Worm (Caenorhabditis elegans): ENCODE data around the gene best-14.

- TF ChIP-seq him-1 (tag; optimal IDR thresholded peaks at IDR 0.05) (no peak), W03F9.2 (tag; optimal IDR thresholded peaks at IDR 0.05) (no peak), dao-5 (tag; optimal IDR thresholded peaks at IDR 0.05) (no peak)
Observed at ce11 chrV:10602051-10602937, 44.5 kb downstream of the best-14 start, which contains the start of gene H27A22.1.

All from whole organism, L4/young adult.